Worm (Caenorhabditis elegans) whole organism, midembryonic: ENCODE measurements around the gene T23B12.5.

Experiments
- tab-1 ChIP-seq: fragments of 200-800 bp; sonication (Bioruptor generic); IDR thresholded peaks from 2 replicates; pipeline ENCODE4 v1.3.6; 2022; ENCODE audit warnings: missing genetic modification characterization, missing compliant biosample characterization
- ztf-29 ChIP-seq: fragments of 200-800 bp; sonication (Bioruptor generic); IDR thresholded peaks from 2 replicates; pipeline ENCODE4 v1.3.6; 2022; ENCODE audit warnings: missing genetic modification reagents, missing genetic modification characterization, missing compliant biosample characterization

- TF ChIP-seq ztf-29 (GFP tag; lab: Robert Waterston, UW) (no peak), tab-1 (GFP tag; lab: Robert Waterston, UW) (no peak)
Measured at ce11 chrV:8417271-8417670, 30.6 kb downstream of the T23B12.5 start.
